Worm (Caenorhabditis elegans) whole organism, L1 larva: ENCODE results near the gene fbxa-65.

Experiments used
- aly-2 ChIP-seq: fragments of 150-350 bp; optimal IDR thresholded peaks from 2 replicates; lab custom pipeline; 2014; ENCODE audit warnings: missing biosample characterization, missing genetic modification characterization
- nhr-90 ChIP-seq: sonication (generic microtip); optimal IDR thresholded peaks from 2 replicates; lab custom pipeline; 2016; ENCODE audit warnings: mild to moderate bottlenecking, missing genetic modification characterization, missing compliant biosample characterization; ENCODE audit not compliant: poor library complexity
- sptf-1 ChIP-seq: fragments of 150-350 bp; optimal IDR thresholded peaks from 2 replicates; lab custom pipeline; 2014; ENCODE audit warnings: missing biosample characterization, missing genetic modification characterization
- unc-62 ChIP-seq: fragments of 150-350 bp; optimal IDR thresholded peaks from 2 replicates; lab custom pipeline; 2014; ENCODE audit warnings: missing biosample characterization, missing genetic modification reagents, missing genetic modification characterization

DNA sequence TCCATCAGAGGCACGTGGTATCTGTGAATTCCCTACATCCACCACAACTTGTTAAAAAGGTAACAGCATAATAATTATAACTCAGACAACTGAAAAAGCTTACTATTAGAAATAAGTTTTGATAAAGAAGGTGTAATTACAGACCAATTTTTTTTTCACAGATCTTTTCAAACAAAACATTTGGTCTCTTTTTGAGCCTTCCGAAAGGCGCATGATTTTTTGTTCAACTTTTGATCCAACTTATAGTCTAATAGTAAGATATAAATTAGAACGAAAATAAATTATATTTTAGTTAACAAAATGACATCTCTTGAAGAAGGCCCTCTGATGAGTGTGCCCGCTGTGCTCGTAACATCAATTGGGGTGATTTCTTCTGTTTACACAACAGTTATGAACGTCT lies 38.1 kb downstream of the fbxa-65 start, which contains the start of gene srbc-3:
- TF ChIP-seq nhr-90 (no peak), aly-2 (tag; lab: Kevin White, UChicago) (no peak), sptf-1 (tag; lab: Kevin White, UChicago) (no peak), unc-62 (GFP tag; lab: Kevin White, UChicago) (no peak)
